Fruit fly (Drosophila melanogaster) whole organism, embryonic: ENCODE results near the gene CG43925.
A peak's percentile ranks its signal among the peaks of the same experiment; 100 is the strongest.

ENCODE experiments used
- Asciz ChIP-seq: fragments of 200-800 bp; sonication (Bioruptor generic); optimal IDR thresholded peaks from 2 replicates; lab custom pipeline; 2017; ENCODE audit warnings: missing biosample characterization, mild to moderate bottlenecking, missing genetic modification characterization, missing genetic modification reagents
- CG11247 ChIP-seq: fragments of 200-800 bp; sonication (Bioruptor generic); IDR thresholded peaks from 2 replicates; pipeline ENCODE4 v1.3.6; 2022; ENCODE audit warnings: missing biosample characterization, missing genetic modification characterization
- CG11723 ChIP-seq: fragments of 200-800 bp; sonication (Bioruptor generic); optimal IDR thresholded peaks from 2 replicates; lab custom pipeline; 2017; ENCODE audit warnings: missing biosample characterization, mild to moderate bottlenecking, missing genetic modification characterization
- CG13624 ChIP-seq: fragments of 200-800 bp; sonication (Bioruptor generic); optimal IDR thresholded peaks from 2 replicates; lab custom pipeline; 2016; ENCODE audit warnings: missing biosample characterization, missing genetic modification characterization
- CG14014 ChIP-seq: fragments of 200-800 bp; sonication (Bioruptor generic); IDR thresholded peaks from 2 replicates; pipeline ENCODE4 v1.3.6; 2022; ENCODE audit warnings: missing biosample characterization, missing genetic modification characterization
- CG14667 ChIP-seq: fragments of 200-800 bp; sonication (Bioruptor generic); IDR thresholded peaks from 2 replicates; pipeline ENCODE4 v1.3.6; 2022; ENCODE audit warnings: missing biosample characterization, missing genetic modification characterization
- CG15479 ChIP-seq: fragments of 200-800 bp; sonication (Bioruptor generic); optimal IDR thresholded peaks from 3 replicates; lab custom pipeline; 2019; ENCODE audit warnings: missing biosample characterization, mild to moderate bottlenecking, missing genetic modification characterization, moderate library complexity
- CG18476 ChIP-seq: fragments of 200-800 bp; sonication (Bioruptor generic); optimal IDR thresholded peaks from 2 replicates; lab custom pipeline; 2016; ENCODE audit warnings: missing biosample characterization, mild to moderate bottlenecking, missing genetic modification characterization
- CG2116 ChIP-seq: fragments of 200-800 bp; sonication (Bioruptor generic); optimal IDR thresholded peaks from 3 replicates; lab custom pipeline; 2018; ENCODE audit warnings: missing biosample characterization, mild to moderate bottlenecking, missing genetic modification characterization
- CG2678 ChIP-seq: fragments of 200-800 bp; sonication (Bioruptor generic); optimal IDR thresholded peaks from 3 replicates; lab custom pipeline; 2019; ENCODE audit warnings: missing biosample characterization, mild to moderate bottlenecking, missing genetic modification characterization, moderate library complexity
- CG2875 ChIP-seq: fragments of 200-800 bp; sonication (Bioruptor generic); optimal IDR thresholded peaks from 2 replicates; lab custom pipeline; 2017; ENCODE audit warnings: missing biosample characterization, mild to moderate bottlenecking, missing genetic modification characterization, missing genetic modification reagents
- CG32767 ChIP-seq: fragments of 200-800 bp; sonication (Bioruptor generic); IDR thresholded peaks from 2 replicates; pipeline ENCODE4 v1.3.6; 2022; ENCODE audit warnings: missing biosample characterization, missing genetic modification characterization
- CG34224 ChIP-seq: fragments of 200-800 bp; sonication (Bioruptor generic); IDR thresholded peaks from 3 replicates; pipeline ENCODE4 v1.3.6; 2022; ENCODE audit warnings: missing biosample characterization, missing genetic modification characterization; ENCODE audit not compliant: partially characterized antibody
- CG34422 ChIP-seq: fragments of 200-800 bp; sonication (Bioruptor generic); IDR thresholded peaks from 3 replicates; pipeline ENCODE4 v1.3.6; 2022; ENCODE audit warnings: missing biosample characterization, missing genetic modification characterization
- CG43689 ChIP-seq: fragments of 200-800 bp; sonication (Bioruptor generic); IDR thresholded peaks from 2 replicates; pipeline ENCODE4 v1.3.6; 2022; ENCODE audit warnings: missing biosample characterization, missing genetic modification characterization
- CG4707 ChIP-seq: fragments of 200-800 bp; sonication (Bioruptor generic); optimal IDR thresholded peaks from 2 replicates; lab custom pipeline; 2018; ENCODE audit warnings: missing biosample characterization, mild to moderate bottlenecking, missing genetic modification characterization, moderate library complexity
- CG4854 ChIP-seq: fragments of 200-800 bp; sonication (Bioruptor generic); optimal IDR thresholded peaks from 2 replicates; lab custom pipeline; 2016; ENCODE audit warnings: missing biosample characterization, missing genetic modification characterization, inconsistent platforms
- CG7839 ChIP-seq: fragments of 200-800 bp; sonication (Bioruptor generic); optimal IDR thresholded peaks from 3 replicates; lab custom pipeline; 2018; ENCODE audit warnings: missing biosample characterization, mild to moderate bottlenecking, missing genetic modification characterization, moderate library complexity
- CG7963 ChIP-seq: fragments of 200-800 bp; sonication (Bioruptor generic); IDR thresholded peaks from 3 replicates; pipeline ENCODE4 v1.3.6; 2022; ENCODE audit warnings: missing biosample characterization, missing genetic modification characterization; ENCODE audit not compliant: partially characterized antibody
- Chrac-16 ChIP-seq: fragments of 200-800 bp; sonication (Bioruptor generic); optimal IDR thresholded peaks from 3 replicates; lab custom pipeline; 2016; ENCODE audit warnings: missing biosample characterization, missing genetic modification characterization
- Dbx ChIP-seq: fragments of 200-800 bp; sonication (Bioruptor generic); IDR thresholded peaks from 3 replicates; pipeline ENCODE4 v1.3.6; 2022; ENCODE audit warnings: missing biosample characterization, missing genetic modification characterization
- Gsc ChIP-seq: fragments of 200-800 bp; sonication (Bioruptor generic); IDR thresholded peaks from 2 replicates; pipeline ENCODE4 v1.3.6; 2022; ENCODE audit warnings: missing biosample characterization, missing genetic modification characterization
- Med ChIP-seq: fragments of 200-800 bp; sonication (Bioruptor generic); peaks from one replicate; lab custom pipeline; 2016; ENCODE audit warnings: missing biosample characterization, missing genetic modification characterization, mild to moderate bottlenecking, inconsistent platforms, moderate library complexity
- Meics ChIP-seq: fragments of 200-800 bp; sonication (Bioruptor generic); optimal IDR thresholded peaks from 2 replicates; lab custom pipeline; 2017; ENCODE audit warnings: missing biosample characterization, mild to moderate bottlenecking, missing genetic modification characterization
- Myb ChIP-seq: fragments of 200-800 bp; sonication (Bioruptor generic); optimal IDR thresholded peaks from 2 replicates; lab custom pipeline; 2016; ENCODE audit warnings: missing biosample characterization, missing genetic modification characterization
- NC2α ChIP-seq: fragments of 200-800 bp; sonication (Bioruptor generic); optimal IDR thresholded peaks from 2 replicates; lab custom pipeline; 2016; ENCODE audit warnings: missing biosample characterization, missing genetic modification characterization
- Oli ChIP-seq: fragments of 200-800 bp; sonication (Bioruptor generic); optimal IDR thresholded peaks from 2 replicates; lab custom pipeline; 2018; ENCODE audit warnings: missing biosample characterization, mild to moderate bottlenecking, missing genetic modification characterization, moderate library complexity
- Rfx ChIP-seq: fragments of 200-800 bp; sonication (Bioruptor generic); IDR thresholded peaks from 2 replicates; pipeline ENCODE4 v1.3.6; 2022; ENCODE audit warnings: missing biosample characterization, missing genetic modification characterization
- ase ChIP-seq: fragments of 200-800 bp; sonication (Bioruptor generic); IDR thresholded peaks from 3 replicates; pipeline ENCODE4 v1.3.6; 2022; ENCODE audit warnings: missing biosample characterization, missing genetic modification characterization
- chinmo ChIP-seq: fragments of 200-800 bp; sonication (Bioruptor generic); IDR thresholded peaks from 4 replicates; pipeline ENCODE4 v1.3.6; 2022; ENCODE audit warnings: missing biosample characterization, missing genetic modification characterization; ENCODE audit not compliant: partially characterized antibody
- ci ChIP-seq: fragments of 200-800 bp; sonication (Bioruptor generic); IDR thresholded peaks from 3 replicates; pipeline ENCODE4 v1.3.6; 2022; ENCODE audit warnings: missing biosample characterization, missing genetic modification characterization
- dysf ChIP-seq: fragments of 200-800 bp; sonication (Bioruptor generic); IDR thresholded peaks from 3 replicates; pipeline ENCODE4 v1.3.6; 2022; ENCODE audit warnings: missing biosample characterization, missing genetic modification characterization
- ems ChIP-seq: fragments of 200-800 bp; sonication (Bioruptor generic); optimal IDR thresholded peaks from 3 replicates; lab custom pipeline; 2016; ENCODE audit warnings: missing biosample characterization, missing genetic modification characterization
- en ChIP-seq: fragments of 200-800 bp; sonication (Bioruptor generic); optimal IDR thresholded peaks from 2 replicates; lab custom pipeline; 2016; ENCODE audit warnings: missing biosample characterization, missing genetic modification characterization
- gsb-n ChIP-seq: fragments of 200-800 bp; sonication (Bioruptor generic); optimal IDR thresholded peaks from 3 replicates; lab custom pipeline; 2018; ENCODE audit warnings: missing biosample characterization, mild to moderate bottlenecking, missing genetic modification characterization
- gt ChIP-seq: fragments of 200-800 bp; sonication (Bioruptor generic); IDR thresholded peaks from 2 replicates; pipeline ENCODE4 v1.3.6; 2022; ENCODE audit warnings: missing biosample characterization, missing genetic modification characterization
- h ChIP-seq: fragments of >200 bp; optimal IDR thresholded peaks from 2 replicates; lab custom pipeline; 2017
- lilli ChIP-seq: fragments of 200-800 bp; sonication (Bioruptor generic); optimal IDR thresholded peaks from 3 replicates; lab custom pipeline; 2016; ENCODE audit warnings: missing biosample characterization, missing genetic modification characterization
- nerfin-2 ChIP-seq: fragments of 200-800 bp; sonication (Bioruptor generic); IDR thresholded peaks from 2 replicates; pipeline ENCODE4 v1.3.6; 2022; ENCODE audit warnings: missing biosample characterization, missing genetic modification characterization; ENCODE audit not compliant: partially characterized antibody
- onecut ChIP-seq: fragments of 200-800 bp; sonication (Bioruptor generic); IDR thresholded peaks from 2 replicates; pipeline ENCODE4 v1.3.6; 2022; ENCODE audit warnings: missing biosample characterization, missing genetic modification characterization
- otp ChIP-seq: fragments of 200-800 bp; sonication (Bioruptor generic); IDR thresholded peaks from 3 replicates; pipeline ENCODE4, ENCODE4 v1.3.6; 2022; ENCODE audit warnings: missing biosample characterization, missing genetic modification characterization
- pfk ChIP-seq: fragments of 200-800 bp; sonication (Bioruptor generic); optimal IDR thresholded peaks from 2 replicates; lab custom pipeline; 2018; ENCODE audit warnings: missing biosample characterization, mild to moderate bottlenecking, missing genetic modification characterization, moderate library complexity
- pzg ChIP-seq: fragments of 200-800 bp; sonication (Bioruptor generic); optimal IDR thresholded peaks from 3 replicates; lab custom pipeline; 2018; ENCODE audit warnings: missing biosample characterization, mild to moderate bottlenecking, missing genetic modification characterization, moderate library complexity
- sd ChIP-seq: fragments of 200-800 bp; sonication (Bioruptor generic); optimal IDR thresholded peaks from 3 replicates; lab custom pipeline; 2018; ENCODE audit warnings: missing biosample characterization, mild to moderate bottlenecking, missing genetic modification characterization, moderate library complexity
- seq ChIP-seq: fragments of 200-800 bp; sonication (Bioruptor generic); IDR thresholded peaks from 2 replicates; pipeline ENCODE4 v1.3.6; 2022; ENCODE audit warnings: missing biosample characterization, missing genetic modification characterization
- sima ChIP-seq: fragments of 200-800 bp; sonication (Bioruptor generic); optimal IDR thresholded peaks from 2 replicates; lab custom pipeline; 2016; ENCODE audit warnings: missing biosample characterization, missing genetic modification characterization
- sr ChIP-seq: fragments of 200-800 bp; sonication (Bioruptor generic); IDR thresholded peaks from 3 replicates; pipeline ENCODE4 v1.3.6; 2022; ENCODE audit warnings: missing biosample characterization, missing genetic modification characterization
- tx ChIP-seq: fragments of 200-800 bp; sonication (Bioruptor generic); optimal IDR thresholded peaks from 2 replicates; lab custom pipeline; 2016; ENCODE audit warnings: missing biosample characterization, missing genetic modification characterization
- vnd ChIP-seq: fragments of 200-800 bp; sonication (Bioruptor generic); IDR thresholded peaks from 3 replicates; pipeline ENCODE4 v1.3.6; 2022; ENCODE audit warnings: missing biosample characterization, missing genetic modification characterization; ENCODE audit not compliant: partially characterized antibody
- wor ChIP-seq: fragments of 200-800 bp; sonication (Bioruptor generic); IDR thresholded peaks from 2 replicates; pipeline ENCODE4 v1.3.6; 2022; ENCODE audit warnings: missing biosample characterization, missing genetic modification characterization

Gene CG43925

DNA sequence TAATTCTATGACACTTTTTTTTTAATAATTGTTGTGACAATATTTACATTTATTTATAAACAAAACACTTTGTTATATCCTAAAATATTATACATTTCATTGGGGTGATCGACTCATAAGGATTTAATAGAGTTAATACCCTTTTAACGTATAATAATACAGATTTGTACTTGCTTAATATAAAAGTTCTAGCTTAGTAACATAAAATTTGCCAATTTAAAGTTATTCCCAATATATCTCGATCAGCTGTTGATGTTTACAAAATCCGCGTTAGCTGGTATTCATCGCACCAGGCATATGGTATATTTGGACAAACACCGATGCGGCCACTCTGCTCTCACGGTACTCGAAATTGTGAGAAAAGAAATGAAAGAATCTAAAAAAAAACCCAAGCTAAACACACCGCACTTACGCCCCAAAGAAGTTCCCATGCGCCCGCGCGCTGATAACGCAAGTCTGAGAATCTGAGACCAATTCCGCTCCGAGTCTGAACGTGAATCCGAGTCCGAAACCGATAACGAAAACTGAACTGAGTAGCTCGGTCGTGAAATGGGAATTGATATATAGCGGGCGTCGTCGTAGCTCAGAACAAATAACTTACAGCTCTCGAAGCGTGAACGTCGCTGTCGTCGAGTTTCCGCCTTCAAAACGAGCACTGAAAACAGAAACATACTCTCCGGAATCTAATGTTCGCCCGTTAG is 27.4 kb downstream of the CG43925 start, which contains the start of gene Pect (continued):
- TF ChIP-seq CG4707 (GFP tag; lab: Kevin White, UChicago) (peak; percentile 44), CG7839 (no peak), CG4854 (GFP tag; lab: Kevin White, UChicago) (no peak), ase (GFP tag; lab: Robert Waterston, UW) (no peak), chinmo (peak; percentile 89; the same call in 3 of the 4 replicates), CG34224 (GFP tag; lab: Robert Waterston, UW) (peak; percentile 32; the same call in 1 of the 3 replicates), seq (GFP tag; lab: Robert Waterston, UW) (peak; percentile 44; the same call in 1 of the 2 replicates), otp (no peak), Myb (GFP tag; lab: Kevin White, UChicago) (peak; percentile 6), CG2116 (GFP tag; lab: Kevin White, UChicago) (no peak), CG34422 (GFP tag; lab: Robert Waterston, UW) (peak; percentile 15; the same call in 1 of the 3 replicates), CG15479 (GFP tag; lab: Kevin White, UChicago) (no peak), CG14667 (GFP tag; lab: Robert Waterston, UW) (no peak), NC2α (peak; percentile 8), CG2875 (GFP tag; lab: Kevin White, UChicago) (no peak), CG14014 (GFP tag; lab: Robert Waterston, UW) (peak; percentile 19; the same call in 1 of the 2 replicates), CG13624 (no peak), Dbx (GFP tag; lab: Robert Waterston, UW) (no peak; the same call in 2 of the 3 replicates), lilli (GFP tag; lab: Kevin White, UChicago) (no peak), CG11723 (no peak), h (no peak), Rfx (GFP tag; lab: Robert Waterston, UW) (peak; percentile 27; the same call in 1 of the 2 replicates), sd (tag; lab: Kevin White, UChicago) (no peak), CG43689 (GFP tag; lab: Robert Waterston, UW) (no peak), CG18476 (peak; percentile 19), Oli (tag; lab: Kevin White, UChicago) (no peak), onecut (GFP tag; lab: Robert Waterston, UW) (no peak; the same call in 1 of the 2 replicates), Asciz (no peak), CG11247 (no peak), gt (GFP tag; lab: Robert Waterston, UW) (no peak), sr (GFP tag; lab: Robert Waterston, UW) (no peak), pfk (GFP tag; lab: Kevin White, UChicago) (peak; percentile 5), CG32767 (GFP tag; lab: Robert Waterston, UW) (no peak), en (GFP tag; lab: Kevin White, UChicago) (no peak), Gsc (GFP tag; lab: Robert Waterston, UW) (no peak), ems (GFP tag; lab: Kevin White, UChicago) (no peak), gsb-n (no peak), ci (GFP tag; lab: Robert Waterston, UW) (peak; percentile 9; the same call in 1 of the 3 replicates), nerfin-2 (GFP tag; lab: Robert Waterston, UW) (no peak; the same call in 1 of the 2 replicates), tx (GFP tag; lab: Kevin White, UChicago) (no peak), vnd (GFP tag; lab: Robert Waterston, UW) (peak; percentile 40; the same call in 1 of the 3 replicates), Chrac-16 (no peak), pzg (peak; percentile 58), Med (peak; percentile 79), CG7963 (GFP tag; lab: Robert Waterston, UW) (no peak), CG2678 (no peak), dysf (GFP tag; lab: Robert Waterston, UW) (0 out of 3 replicates have a peak, but pooled peaks have one; percentile 2), wor (GFP tag; lab: Robert Waterston, UW) (no peak), sima (GFP tag; lab: Kevin White, UChicago) (no peak), Meics (GFP tag; lab: Kevin White, UChicago) (no peak)
